Worm (Caenorhabditis elegans) whole organism, young adult: ENCODE data around the gene C39B5.14.

Source experiments
- C06A6.2 ChIP-seq: fragments of 200-800 bp; sonication (Bioruptor generic); conservative IDR thresholded peaks from 2 replicates; pipeline ENCODE4 v1.3.6; 2022; ENCODE audit warnings: missing genetic modification characterization, missing compliant biosample characterization
- F39B2.1 ChIP-seq: fragments of 200-800 bp; sonication (Bioruptor generic); IDR thresholded peaks from 2 replicates; pipeline ENCODE4 v1.3.6; 2022; ENCODE audit warnings: missing genetic modification reagents, missing genetic modification characterization, missing compliant biosample characterization
- F49E8.2 ChIP-seq: sonication (generic microtip); optimal IDR thresholded peaks from 3 replicates; lab custom pipeline; 2017; ENCODE audit warnings: missing genetic modification characterization, mild to moderate bottlenecking, missing compliant biosample characterization, antibody characterized with exemption, moderate library complexity; ENCODE audit not compliant: insufficient read depth
- Y53G8AR.9 ChIP-seq: fragments of 200-800 bp; sonication (Bioruptor generic); conservative IDR thresholded peaks from 2 replicates; pipeline ENCODE4 v1.3.6; 2022; ENCODE audit warnings: missing genetic modification reagents, missing genetic modification characterization, missing compliant biosample characterization
- aptf-3 ChIP-seq: fragments of 200-800 bp; sonication (Bioruptor generic); IDR thresholded peaks from 2 replicates; pipeline ENCODE4 v1.3.6; 2022; ENCODE audit warnings: missing genetic modification characterization, missing compliant biosample characterization
- atf-7 ChIP-seq: sonication (generic microtip); optimal IDR thresholded peaks from 2 replicates; lab custom pipeline; 2017; ENCODE audit warnings: mild to moderate bottlenecking, missing genetic modification characterization, missing compliant biosample characterization
- attf-3 ChIP-seq: fragments of 200-800 bp; sonication (Bioruptor generic); conservative IDR thresholded peaks from 2 replicates; pipeline ENCODE4 v1.3.6; 2022; ENCODE audit warnings: missing genetic modification reagents, missing genetic modification characterization, missing compliant biosample characterization
- attf-5 ChIP-seq: fragments of 200-800 bp; sonication (Bioruptor generic); optimal IDR thresholded peaks from 2 replicates; lab custom pipeline; 2018; ENCODE audit warnings: mild to moderate bottlenecking, missing genetic modification characterization, missing compliant biosample characterization
- bed-2 ChIP-seq: fragments of 200-800 bp; sonication (Bioruptor generic); IDR thresholded peaks from 2 replicates; pipeline ENCODE4 v1.3.6; 2022; ENCODE audit warnings: missing genetic modification reagents, missing genetic modification characterization, missing compliant biosample characterization
- cebp-2 ChIP-seq: fragments of 200-800 bp; sonication (Bioruptor generic); IDR thresholded peaks from 2 replicates; pipeline ENCODE4 v1.3.6; 2022; ENCODE audit warnings: missing genetic modification characterization, missing compliant biosample characterization
- ceh-27 ChIP-seq: fragments of 200-800 bp; sonication (Bioruptor generic); optimal IDR thresholded peaks from 2 replicates; lab custom pipeline; 2018; ENCODE audit warnings: mild to moderate bottlenecking, missing genetic modification characterization, moderate library complexity, missing compliant biosample characterization
- ceh-40 ChIP-seq: fragments of 200-800 bp; sonication (Bioruptor generic); IDR thresholded peaks from 2 replicates; pipeline ENCODE4 v1.3.6; 2022; ENCODE audit warnings: missing genetic modification characterization, missing compliant biosample characterization
- ceh-79 ChIP-seq: sonication (generic microtip); optimal IDR thresholded peaks from 2 replicates; lab custom pipeline; 2017; ENCODE audit warnings: mild to moderate bottlenecking, missing genetic modification characterization, missing compliant biosample characterization
- chd-7 ChIP-seq: sonication (generic microtip); optimal IDR thresholded peaks from 2 replicates; lab custom pipeline; 2016; ENCODE audit warnings: mild to moderate bottlenecking, missing genetic modification characterization, moderate library complexity, missing compliant biosample characterization
- dpff-1 ChIP-seq: sonication (generic microtip); optimal IDR thresholded peaks from 2 replicates; lab custom pipeline; 2017; ENCODE audit warnings: mild to moderate bottlenecking, missing genetic modification characterization, missing compliant biosample characterization
- dpl-1 ChIP-seq: fragments of 150-350 bp; optimal IDR thresholded peaks from 2 replicates; lab custom pipeline; 2014; ENCODE audit warnings: missing biosample characterization, missing genetic modification reagents, missing genetic modification characterization
- efl-1 ChIP-seq: fragments of 150-350 bp; optimal IDR thresholded peaks from 2 replicates; lab custom pipeline; 2014; ENCODE audit warnings: missing biosample characterization, missing genetic modification reagents, missing genetic modification characterization
- ets-4 ChIP-seq: fragments of 200-800 bp; sonication (Bioruptor generic); optimal IDR thresholded peaks from 2 replicates; lab custom pipeline; 2018; ENCODE audit warnings: mild to moderate bottlenecking, missing genetic modification characterization, missing compliant biosample characterization
- fkh-3 ChIP-seq: sonication (generic microtip); optimal IDR thresholded peaks from 2 replicates; lab custom pipeline; 2016; ENCODE audit warnings: mild to moderate bottlenecking, missing genetic modification characterization, missing compliant biosample characterization
- gei-17 ChIP-seq: fragments of 200-800 bp; sonication (Bioruptor generic); optimal IDR thresholded peaks from 2 replicates; lab custom pipeline; 2018; ENCODE audit warnings: mild to moderate bottlenecking, missing genetic modification characterization, missing compliant biosample characterization
- him-1 ChIP-seq: sonication (generic microtip); optimal IDR thresholded peaks from 2 replicates; lab custom pipeline; 2016; ENCODE audit warnings: missing genotype, missing genetic modification reagents, missing genetic modification characterization, missing compliant biosample characterization
- lin-35 ChIP-seq, 3 experiments: fragments of 150-350 bp in 2 of 3; sonication (generic microtip) in 1 of 3; optimal IDR thresholded peaks; 2 replicates each; lab custom pipeline; 2014 to 2018; ENCODE audit warnings: missing biosample characterization in 3 of 3, missing genetic modification characterization in 3 of 3, missing genetic modification reagents in 3 of 3
- lir-1 ChIP-seq: fragments of 200-800 bp; sonication (Bioruptor generic); conservative IDR thresholded peaks from 2 replicates; pipeline ENCODE4 v1.3.6; 2022; ENCODE audit warnings: missing genetic modification reagents, missing genetic modification characterization, missing compliant biosample characterization
- lsl-1 ChIP-seq: fragments of 200-800 bp; sonication (Bioruptor generic); optimal IDR thresholded peaks from 2 replicates; lab custom pipeline; 2018; ENCODE audit warnings: mild to moderate bottlenecking, missing genetic modification characterization, moderate library complexity, missing compliant biosample characterization
- mes-4 ChIP-seq: sonication (generic microtip); optimal IDR thresholded peaks from 2 replicates; lab custom pipeline; 2016; ENCODE audit warnings: missing genotype, missing genetic modification characterization, missing compliant biosample characterization
- nfyb-1 ChIP-seq: fragments of 200-800 bp; sonication (Bioruptor generic); IDR thresholded peaks from 2 replicates; pipeline ENCODE4 v1.3.6; 2022; ENCODE audit warnings: missing genetic modification reagents, missing genetic modification characterization, missing compliant biosample characterization
- nhr-80 ChIP-seq: sonication (generic microtip); optimal IDR thresholded peaks from 2 replicates; lab custom pipeline; 2016; ENCODE audit warnings: missing genetic modification characterization, missing compliant biosample characterization
- pbrm-1 ChIP-seq: fragments of 200-800 bp; sonication (Bioruptor generic); IDR thresholded peaks from 2 replicates; pipeline ENCODE4 v1.3.6; 2022; ENCODE audit warnings: missing genetic modification reagents, missing genetic modification characterization, missing compliant biosample characterization
- rcor-1 ChIP-seq: fragments of 200-800 bp; sonication (Bioruptor generic); IDR thresholded peaks from 2 replicates; pipeline ENCODE4 v1.3.6; 2022; ENCODE audit warnings: missing genetic modification reagents, missing genetic modification characterization, missing compliant biosample characterization
- rpc-1 ChIP-seq, 2 experiments: fragments of 150-350 bp in 1 of 2; sonication (generic microtip) in 1 of 2; optimal IDR thresholded peaks; 2 replicates each; lab custom pipeline; 2014 to 2018; ENCODE audit warnings: missing biosample characterization in 1 of 2, missing genetic modification characterization in 1 of 2, missing genetic modification reagents in 1 of 2, missing genotype in 1 of 2
- snpc-1.1 ChIP-seq: sonication (generic microtip); optimal IDR thresholded peaks from 2 replicates; lab custom pipeline; 2017; ENCODE audit warnings: missing genetic modification characterization, mild to moderate bottlenecking, missing compliant biosample characterization, antibody characterized with exemption, moderate library complexity, missing genotype, missing genetic modification reagents; ENCODE audit not compliant: insufficient read depth
- snpc-1.3 ChIP-seq: sonication (generic microtip); optimal IDR thresholded peaks from 2 replicates; lab custom pipeline; 2017; ENCODE audit warnings: missing genetic modification characterization, mild to moderate bottlenecking, missing compliant biosample characterization, antibody characterized with exemption, moderate library complexity, missing genotype, missing genetic modification reagents; ENCODE audit not compliant: insufficient read depth
- tbx-9 ChIP-seq: sonication (generic microtip); optimal IDR thresholded peaks from 2 replicates; lab custom pipeline; 2016; ENCODE audit warnings: borderline replicate concordance, missing genetic modification characterization, inconsistent platforms, missing compliant biosample characterization
- zfh-2 ChIP-seq: fragments of 200-800 bp; sonication (Bioruptor generic); conservative IDR thresholded peaks from 2 replicates; pipeline ENCODE4 v1.3.6; 2022; ENCODE audit warnings: missing genetic modification reagents, missing genetic modification characterization, missing compliant biosample characterization
- zim-3 ChIP-seq: sonication (generic microtip); optimal IDR thresholded peaks from 2 replicates; lab custom pipeline; 2017; ENCODE audit warnings: mild to moderate bottlenecking, missing genetic modification characterization, moderate library complexity, missing compliant biosample characterization

C39B5.14 gene

ce11 chrIII:2234192-2234934, 23.1 kb downstream of the C39B5.14 start, which contains the start of gene C39B5.2:
C39B5.2 (plus strand) TSS chrIII:2234884.
- peak; percentile 28 for TF ChIP-seq atf-7 (tag; lab: Kevin White, UChicago)
- no peak for TF ChIP-seq aptf-3 (GFP tag; lab: Robert Waterston, UW)
- TF ChIP-seq lin-35 (GFP tag; optimal IDR thresholded peaks at IDR 0.05; lab: Kevin White, UChicago) = no peak
- no peak for TF ChIP-seq lsl-1 (GFP tag; lab: Kevin White, UChicago)

ce11 chrIII:2239587-2240144, 28.4 kb downstream of the C39B5.14 start, which contains the start of gene C39B5.10:
C39B5.10 (minus strand) TSS chrIII:2239637.
- TF ChIP-seq Y53G8AR.9 (GFP tag; lab: Robert Waterston, UW) (no peak), mes-4 (no peak), ceh-79 (tag; lab: Kevin White, UChicago) (no peak), attf-5 (GFP tag; lab: Kevin White, UChicago) (no peak)
- TF ChIP-seq, all 124 proteins: peak for 0

- no peak for TF ChIP-seq attf-3 (GFP tag; lab: Robert Waterston, UW)
- TF ChIP-seq rcor-1 (GFP tag; lab: Robert Waterston, UW) = no peak
- no peak for TF ChIP-seq F49E8.2 (tag; lab: Kevin White, UChicago)
- no peak for TF ChIP-seq snpc-1.1 (tag; lab: Kevin White, UChicago)
- no peak for TF ChIP-seq aptf-3 (GFP tag; lab: Robert Waterston, UW)
- no peak for TF ChIP-seq F39B2.1 (GFP tag; lab: Robert Waterston, UW)
- TF ChIP-seq rpc-1 (optimal IDR thresholded peaks at IDR 0.05; lab: Kevin White, UChicago) = no peak
- no peak for TF ChIP-seq rpc-1 (tag; optimal IDR thresholded peaks at IDR 0.05; lab: Kevin White, UChicago)
- no peak for TF ChIP-seq ets-4 (GFP tag; lab: Kevin White, UChicago)
- TF ChIP-seq cebp-2 (GFP tag; lab: Robert Waterston, UW) = no peak
- no peak for TF ChIP-seq nhr-80 (tag; lab: Kevin White, UChicago)
- no peak for TF ChIP-seq zim-3
- no peak for TF ChIP-seq tbx-9 (tag; lab: Kevin White, UChicago)
Observed at ce11 chrIII:2240471-2240870, 29.3 kb downstream of the C39B5.14 start, which contains the start of gene srz-56. srz-56 (plus strand) TSS chrIII:2240771.

ce11 chrIII:2243617-2244016, 32.4 kb downstream of the C39B5.14 start:
- TF ChIP-seq nfyb-1 (GFP tag; lab: Robert Waterston, UW) (no peak), chd-7 (tag; lab: Kevin White, UChicago) (no peak), dpff-1 (tag; lab: Kevin White, UChicago) (no peak), fkh-3 (tag; lab: Kevin White, UChicago) (no peak), Y53G8AR.9 (GFP tag; lab: Robert Waterston, UW) (no peak), ceh-79 (tag; lab: Kevin White, UChicago) (no peak), dpl-1 (no peak), mes-4 (no peak), bed-2 (GFP tag; lab: Robert Waterston, UW) (no peak), gei-17 (GFP tag; lab: Kevin White, UChicago) (no peak), him-1 (tag; lab: Kevin White, UChicago) (no peak), efl-1 (GFP tag; lab: Kevin White, UChicago) (no peak), lir-1 (GFP tag; lab: Robert Waterston, UW) (no peak)

- TF ChIP-seq snpc-1.3 (tag; lab: Kevin White, UChicago) (no peak), ceh-27 (GFP tag; lab: Kevin White, UChicago) (no peak), ceh-40 (GFP tag; lab: Robert Waterston, UW) (no peak), lsl-1 (GFP tag; lab: Kevin White, UChicago) (no peak), aptf-3 (GFP tag; lab: Robert Waterston, UW) (no peak), pbrm-1 (no peak), C06A6.2 (GFP tag; lab: Robert Waterston, UW) (no peak), zfh-2 (no peak), fkh-3 (tag; lab: Kevin White, UChicago) (no peak), efl-1 (GFP tag; lab: Kevin White, UChicago) (no peak)
Observed at ce11 chrIII:2245727-2246126, 34.5 kb downstream of the C39B5.14 start, which contains the start of gene srd-67. srd-67 (minus strand) TSS chrIII:2245827.
